Worm (Caenorhabditis elegans) whole organism, early embryonic: ENCODE data around the gene M03D4.3.

ENCODE experiments used
- B0310.2 ChIP-seq: sonication (generic microtip); optimal IDR thresholded peaks from 2 replicates; lab custom pipeline; 2016; ENCODE audit warnings: mild to moderate bottlenecking, missing genetic modification characterization, missing compliant biosample characterization
- F13C5.2 ChIP-seq: sonication (generic microtip); optimal IDR thresholded peaks from 2 replicates; lab custom pipeline; 2017; ENCODE audit warnings: mild to moderate bottlenecking, missing genetic modification characterization, inconsistent platforms, missing compliant biosample characterization
- aly-1 ChIP-seq: sonication (generic microtip); optimal IDR thresholded peaks from 2 replicates; lab custom pipeline; 2016; ENCODE audit warnings: missing genetic modification characterization, missing compliant biosample characterization
- ama-1 ChIP-seq: fragments of 150-350 bp; optimal IDR thresholded peaks from 2 replicates; lab custom pipeline; 2014
- ceh-13 ChIP-seq: fragments of 200-800 bp; sonication (Bioruptor generic); optimal IDR thresholded peaks from 2 replicates; lab custom pipeline; 2018; ENCODE audit warnings: mild to moderate bottlenecking, missing genetic modification characterization, missing compliant biosample characterization
- ceh-36 ChIP-seq: sonication (generic microtip); optimal IDR thresholded peaks from 2 replicates; lab custom pipeline; 2016; ENCODE audit warnings: missing genetic modification characterization, inconsistent platforms, missing compliant biosample characterization
- ets-7 ChIP-seq: sonication (generic microtip); optimal IDR thresholded peaks from 2 replicates; lab custom pipeline; 2016; ENCODE audit warnings: missing genotype, missing genetic modification characterization, missing compliant biosample characterization
- flt-1 ChIP-seq: fragments of 200-800 bp; sonication (Bioruptor generic); IDR thresholded peaks from 2 replicates; pipeline ENCODE4 v1.3.6; 2022; ENCODE audit warnings: missing genetic modification characterization, missing compliant biosample characterization
- hmbx-1 ChIP-seq: sonication (generic microtip); optimal IDR thresholded peaks from 2 replicates; lab custom pipeline; 2016; ENCODE audit warnings: mild to moderate bottlenecking, missing genetic modification characterization, missing compliant biosample characterization
- hmg-4 ChIP-seq: fragments of 200-800 bp; sonication (Bioruptor generic); optimal IDR thresholded peaks from 2 replicates; lab custom pipeline; 2018; ENCODE audit warnings: mild to moderate bottlenecking, missing genetic modification characterization, missing compliant biosample characterization
- hnd-1 ChIP-seq: sonication (generic microtip); optimal IDR thresholded peaks from 2 replicates; lab custom pipeline; 2016; ENCODE audit warnings: missing genetic modification characterization, missing compliant biosample characterization
- pes-1 ChIP-seq: fragments of 200-800 bp; sonication (Bioruptor generic); IDR thresholded peaks from 2 replicates; pipeline ENCODE4 v1.3.6; 2022; ENCODE audit warnings: missing genetic modification reagents, missing genetic modification characterization, missing compliant biosample characterization
- scrt-1 ChIP-seq: fragments of 200-800 bp; sonication (Bioruptor generic); IDR thresholded peaks from 2 replicates; pipeline ENCODE4 v1.3.6; 2022; ENCODE audit warnings: missing genetic modification characterization, missing compliant biosample characterization
- sea-1 ChIP-seq: fragments of 200-800 bp; sonication (Bioruptor generic); conservative IDR thresholded peaks from 2 replicates; pipeline ENCODE4 v1.3.6; 2022; ENCODE audit warnings: missing genetic modification characterization, missing compliant biosample characterization
- tbx-11 ChIP-seq: fragments of 200-800 bp; sonication (Bioruptor generic); IDR thresholded peaks from 2 replicates; pipeline ENCODE4 v1.3.6; 2022; ENCODE audit warnings: missing genetic modification characterization, missing compliant biosample characterization
- tbx-37 ChIP-seq: fragments of 200-800 bp; sonication (Bioruptor generic); conservative IDR thresholded peaks from 2 replicates; pipeline ENCODE4 v1.3.6; 2022; ENCODE audit warnings: missing genetic modification reagents, missing genetic modification characterization, missing compliant biosample characterization
- tra-4 ChIP-seq: sonication (generic microtip); optimal IDR thresholded peaks from 2 replicates; lab custom pipeline; 2017; ENCODE audit warnings: missing genetic modification characterization, missing compliant biosample characterization

M03D4.3 gene

ce11 chrIV:6112291-6112690, at the start of gene M03D4.3:
TSS of gene M03D4.3 (minus strand) at chrIV:6112391.
- TF ChIP-seq F13C5.2 (no peak), tbx-37 (no peak)

DNA sequence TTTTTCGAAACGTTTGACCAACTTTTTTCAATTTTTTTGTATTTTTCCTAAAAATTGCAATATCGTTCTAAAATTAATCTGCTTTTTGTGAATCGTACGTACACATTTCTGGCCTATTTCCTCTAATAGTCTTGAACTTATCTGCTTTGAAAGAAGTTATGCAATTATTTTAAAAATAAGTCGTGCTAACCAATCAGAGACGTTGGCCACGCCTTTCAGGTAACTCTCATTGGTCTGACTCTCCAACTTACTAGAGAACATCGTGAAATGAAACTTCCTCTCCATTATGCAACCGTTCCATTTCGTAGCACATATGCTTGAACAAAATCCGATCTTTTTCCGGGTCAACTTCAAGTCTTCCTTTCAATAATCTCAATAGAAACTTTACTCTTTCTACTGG, 47.4 kb upstream of the M03D4.3 start:
- TF ChIP-seq tbx-37 (no peak), tra-4 (tag; lab: Kevin White, UChicago) (no peak), ets-7 (no peak), B0310.2 (tag; lab: Kevin White, UChicago) (no peak), flt-1 (no peak), hmg-4 (GFP tag; lab: Kevin White, UChicago) (no peak), hmbx-1 (tag; lab: Kevin White, UChicago) (no peak), ceh-13 (GFP tag; lab: Kevin White, UChicago) (no peak), ceh-36 (tag; lab: Kevin White, UChicago) (no peak), hnd-1 (tag; lab: Kevin White, UChicago) (no peak), sea-1 (no peak), scrt-1 (GFP tag; lab: Robert Waterston, UW) (no peak)

- TF ChIP-seq tra-4 (tag; lab: Kevin White, UChicago), result no peak
- no peak for TF ChIP-seq ets-7
- no peak for TF ChIP-seq ceh-13 (GFP tag; lab: Kevin White, UChicago)
- TF ChIP-seq F13C5.2, result no peak
- TF ChIP-seq tbx-37, result no peak
- TF ChIP-seq sea-1, result no peak
- no peak for TF ChIP-seq ama-1
- no peak for TF ChIP-seq scrt-1 (GFP tag; lab: Robert Waterston, UW)
- no peak for TF ChIP-seq ceh-36 (tag; lab: Kevin White, UChicago)
- TF ChIP-seq aly-1 (tag; lab: Kevin White, UChicago), result no peak
- TF ChIP-seq B0310.2 (tag; lab: Kevin White, UChicago), result no peak
- TF ChIP-seq tbx-11, result no peak
- TF ChIP-seq flt-1, result no peak
Measured at ce11 chrIV:6156833-6157232, 44.6 kb upstream of the M03D4.3 start, which contains the start of gene C11D2.4. TSS of gene C11D2.4 (minus strand) at chrIV:6156960.

- no peak for TF ChIP-seq flt-1
- TF ChIP-seq tbx-11, result no peak
- TF ChIP-seq tra-4 (tag; lab: Kevin White, UChicago), result no peak
- no peak for TF ChIP-seq F13C5.2
- no peak for TF ChIP-seq pes-1
- no peak for TF ChIP-seq aly-1 (tag; lab: Kevin White, UChicago)
- TF ChIP-seq sea-1, result no peak
- TF ChIP-seq ceh-36 (tag; lab: Kevin White, UChicago), result no peak
- TF ChIP-seq ets-7, result no peak
- no peak for TF ChIP-seq ceh-13 (GFP tag; lab: Kevin White, UChicago)
- TF ChIP-seq hnd-1 (tag; lab: Kevin White, UChicago), result no peak
- no peak for TF ChIP-seq hmbx-1 (tag; lab: Kevin White, UChicago)
Measured at ce11 chrIV:6155296-6155695, 43.1 kb upstream of the M03D4.3 start, which contains the start of gene C11D2.7. TSS of gene C11D2.7 (minus strand) at chrIV:6155396.

DNA sequence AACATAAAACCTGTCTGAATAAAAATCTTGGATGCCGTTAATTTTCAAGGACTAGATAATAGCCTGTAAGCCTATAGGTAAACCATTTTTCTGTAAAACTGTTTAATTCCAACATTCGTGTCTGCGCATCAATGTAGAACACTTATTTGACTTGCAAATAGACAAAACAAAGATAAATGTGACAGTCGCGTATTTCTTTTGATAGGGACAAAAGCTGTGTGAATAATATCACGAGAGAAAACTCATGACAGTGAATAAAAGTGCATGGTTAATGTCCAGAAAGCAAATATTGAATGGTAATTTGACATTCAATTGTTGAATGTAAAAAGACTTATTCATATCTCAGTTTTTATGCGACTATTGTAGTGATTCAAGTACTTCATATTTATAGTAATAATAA, 39.3 kb upstream of the M03D4.3 start, which contains the start of gene C11D2.3:
Gene C11D2.3, plus strand, starts transcription at position 301 of the 400 bp plus-strand sequence.
- TF ChIP-seq F13C5.2 (no peak), tbx-37 (no peak), ets-7 (no peak), hnd-1 (tag; lab: Kevin White, UChicago) (no peak), B0310.2 (tag; lab: Kevin White, UChicago) (no peak), ceh-13 (GFP tag; lab: Kevin White, UChicago) (no peak), aly-1 (tag; lab: Kevin White, UChicago) (no peak), ceh-36 (tag; lab: Kevin White, UChicago) (no peak), sea-1 (no peak), hmg-4 (GFP tag; lab: Kevin White, UChicago) (no peak), scrt-1 (GFP tag; lab: Robert Waterston, UW) (no peak), tbx-11 (no peak), tra-4 (tag; lab: Kevin White, UChicago) (no peak), pes-1 (no peak), flt-1 (no peak)

- TF ChIP-seq tbx-11 (no peak), hmg-4 (GFP tag; lab: Kevin White, UChicago) (no peak), aly-1 (tag; lab: Kevin White, UChicago) (no peak), tra-4 (tag; lab: Kevin White, UChicago) (no peak), sea-1 (no peak), scrt-1 (GFP tag; lab: Robert Waterston, UW) (no peak), B0310.2 (tag; lab: Kevin White, UChicago) (no peak), hnd-1 (tag; lab: Kevin White, UChicago) (no peak), tbx-37 (no peak), flt-1 (no peak), pes-1 (no peak)
Measured at ce11 chrIV:6149359-6149758, 37.2 kb upstream of the M03D4.3 start.

ce11 chrIV:6145984-6146383, 33.8 kb upstream of the M03D4.3 start:
- no peak for TF ChIP-seq tra-4 (tag; lab: Kevin White, UChicago)

DNA sequence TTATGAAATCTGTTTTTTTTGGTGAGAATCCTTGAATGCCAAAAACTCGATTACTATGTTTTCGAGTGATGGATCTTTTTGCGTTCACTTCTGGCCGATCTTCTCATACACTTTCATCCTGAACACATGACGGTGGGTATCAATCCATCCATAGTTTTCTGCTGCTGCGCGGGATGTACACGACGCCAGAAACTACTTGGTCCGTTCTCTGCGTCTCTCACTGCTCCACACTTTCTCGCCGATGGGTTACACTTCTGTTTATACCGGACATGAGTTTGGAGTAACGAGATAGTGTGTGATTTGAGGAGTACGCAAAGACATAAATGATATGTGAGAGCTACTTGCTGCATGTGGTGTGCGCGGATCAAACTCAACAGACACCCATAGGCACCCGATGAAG, 28.5 kb upstream of the M03D4.3 start:
- TF ChIP-seq hnd-1 (tag; lab: Kevin White, UChicago) (no peak), hmg-4 (GFP tag; lab: Kevin White, UChicago) (no peak), scrt-1 (GFP tag; lab: Robert Waterston, UW) (no peak), sea-1 (no peak), B0310.2 (tag; lab: Kevin White, UChicago) (no peak), ama-1 (no peak), pes-1 (no peak), hmbx-1 (tag; lab: Kevin White, UChicago) (no peak), tbx-11 (no peak), aly-1 (tag; lab: Kevin White, UChicago) (no peak), ceh-13 (GFP tag; lab: Kevin White, UChicago) (no peak)
